Worm (Caenorhabditis elegans): ENCODE results near the gene col-171.

col-171 gene

ce11 chrX:6319546-6319945 lies 14.6 kb upstream of the col-171 start, which contains the start of gene chtb-3:
Gene chtb-3 (minus strand): TSS chrX:6319646.
- no peak for TF ChIP-seq fkh-10 (GFP tag; optimal IDR thresholded peaks at IDR 0.05)
- no peak for TF ChIP-seq unc-86 (tag; optimal IDR thresholded peaks at IDR 0.05)
- TF ChIP-seq hlh-6 (tag; optimal IDR thresholded peaks at IDR 0.05): no peak
- no peak for TF ChIP-seq ceh-24 (tag; optimal IDR thresholded peaks at IDR 0.05)
- TF ChIP-seq ceh-30 (tag; optimal IDR thresholded peaks at IDR 0.05): no peak
- TF ChIP-seq ceh-6 (GFP tag; optimal IDR thresholded peaks at IDR 0.05): no peak
- no peak for TF ChIP-seq hlh-30 (tag; optimal IDR thresholded peaks at IDR 0.05; ENCODE audit: insufficient read depth)
- no peak for TF ChIP-seq fax-1 (tag; optimal IDR thresholded peaks at IDR 0.05)
- TF ChIP-seq ceh-18 (tag; optimal IDR thresholded peaks at IDR 0.05): no peak
- no peak for TF ChIP-seq fkh-6 (tag; optimal IDR thresholded peaks at IDR 0.05)

- TF ChIP-seq unc-3 (GFP tag; conservative IDR thresholded peaks at IDR 0.05) (no peak), unc-3 (tag; optimal IDR thresholded peaks at IDR 0.05) (no peak), pax-1 (tag; optimal IDR thresholded peaks at IDR 0.05) (no peak), pat-9 (tag; optimal IDR thresholded peaks at IDR 0.05) (no peak), nfya-1 (tag; optimal IDR thresholded peaks at IDR 0.05) (no peak), gmeb-2 (tag; optimal IDR thresholded peaks at IDR 0.05) (no peak), hlh-13 (GFP tag; optimal IDR thresholded peaks at IDR 0.05) (no peak), ama-1 (optimal IDR thresholded peaks at IDR 0.05) (no peak), ztf-16 (tag; optimal IDR thresholded peaks at IDR 0.05) (no peak)
Measured at ce11 chrX:6320887-6321286, 13.2 kb upstream of the col-171 start.

ce11 chrX:6321380-6321779 lies 12.7 kb upstream of the col-171 start:
- TF ChIP-seq K09A11.1 (tag; optimal IDR thresholded peaks at IDR 0.05; ENCODE audit: insufficient read depth) (no peak), npax-4 (tag; optimal IDR thresholded peaks at IDR 0.05) (no peak), sox-4 (tag; optimal IDR thresholded peaks at IDR 0.05) (no peak)

- TF ChIP-seq ceh-2 (tag; optimal IDR thresholded peaks at IDR 0.05) (no peak), ceh-18 (tag; optimal IDR thresholded peaks at IDR 0.05) (no peak), gmeb-2 (tag; optimal IDR thresholded peaks at IDR 0.05) (no peak), unc-42 (tag; optimal IDR thresholded peaks at IDR 0.05) (no peak)
Measured at ce11 chrX:6323129-6323528, 11.0 kb upstream of the col-171 start, which contains the start of gene col-167. Gene col-167 (plus strand): TSS chrX:6323488.

ce11 chrX:6326088-6326487 lies 8.0 kb upstream of the col-171 start, which contains the start of gene col-168:
Gene col-168 (plus strand): TSS chrX:6326388.
- TF ChIP-seq elt-2 (tag; optimal IDR thresholded peaks at IDR 0.05): no peak

DNA sequence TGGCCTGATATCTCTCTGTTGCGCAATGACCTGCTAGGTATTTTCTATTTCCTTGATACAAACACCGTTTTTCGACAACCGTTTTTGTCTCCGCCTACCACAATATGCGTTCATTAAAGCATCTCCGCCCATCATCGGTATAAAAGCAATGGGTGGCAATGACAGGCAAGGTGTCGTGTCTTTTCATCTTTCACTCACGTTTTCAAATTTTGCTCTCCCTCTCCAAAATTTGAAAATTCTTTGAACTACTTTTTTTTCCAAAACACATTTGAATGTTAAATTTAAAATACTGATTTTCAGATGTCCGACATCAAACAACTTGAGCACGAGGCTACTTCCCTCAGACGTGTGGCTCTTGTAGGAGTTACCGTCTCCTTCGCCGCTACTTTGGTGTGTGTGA lies 5.2 kb upstream of the col-171 start, which contains the start of gene col-169:
col-169 (plus strand) TSS at position 301 of the 400 bp plus-strand sequence.
- TF ChIP-seq lim-6 (tag; optimal IDR thresholded peaks at IDR 0.05) (no peak), ceh-24 (tag; optimal IDR thresholded peaks at IDR 0.05) (no peak), nhr-232 (tag; optimal IDR thresholded peaks at IDR 0.05) (no peak), tbx-2 (tag; optimal IDR thresholded peaks at IDR 0.05) (no peak), sox-4 (tag; optimal IDR thresholded peaks at IDR 0.05) (no peak), ztf-16 (tag; optimal IDR thresholded peaks at IDR 0.05) (no peak), pqm-1 (tag; optimal IDR thresholded peaks at IDR 0.05) (no peak), ceh-18 (tag; optimal IDR thresholded peaks at IDR 0.05) (no peak), ttx-3 (tag; optimal IDR thresholded peaks at IDR 0.05) (no peak), sox-2 (GFP tag; IDR thresholded peaks at IDR 0.05) (no peak), fkh-10 (GFP tag; optimal IDR thresholded peaks at IDR 0.05) (no peak), odd-2 (tag; optimal IDR thresholded peaks at IDR 0.05) (no peak), fax-1 (tag; optimal IDR thresholded peaks at IDR 0.05) (no peak), unc-42 (tag; optimal IDR thresholded peaks at IDR 0.05) (no peak), hlh-8 (tag; optimal IDR thresholded peaks at IDR 0.05) (no peak), hlh-15 (tag; optimal IDR thresholded peaks at IDR 0.05) (no peak), Y22D7AL.16 (tag; optimal IDR thresholded peaks at IDR 0.05) (no peak)

Measured in whole organism, late embryonic.